Fruit fly (Drosophila melanogaster) whole organism, embryonic: ENCODE data around the gene Gr61a.

Source experiments
- Bgb ChIP-seq: fragments of 200-800 bp; sonication (Bioruptor generic); IDR thresholded peaks from 2 replicates; pipeline ENCODE4 v1.3.6; 2022; ENCODE audit warnings: missing biosample characterization, missing genetic modification characterization; ENCODE audit not compliant: partially characterized antibody
- CG10959 ChIP-seq: fragments of 200-800 bp; sonication (Bioruptor generic); IDR thresholded peaks from 2 replicates; pipeline ENCODE4 v1.3.6; 2022; ENCODE audit warnings: missing biosample characterization, missing genetic modification characterization
- CG12236 ChIP-seq: fragments of 200-800 bp; sonication (Bioruptor generic); optimal IDR thresholded peaks from 2 replicates; lab custom pipeline; 2016; ENCODE audit warnings: missing biosample characterization, missing genetic modification characterization
- CG12769 ChIP-seq: fragments of 200-800 bp; sonication (Bioruptor generic); optimal IDR thresholded peaks from 2 replicates; lab custom pipeline; 2019; ENCODE audit warnings: missing biosample characterization, mild to moderate bottlenecking, missing genetic modification characterization, moderate library complexity
- CG12942 ChIP-seq: fragments of 200-800 bp; sonication (Bioruptor generic); optimal IDR thresholded peaks from 3 replicates; lab custom pipeline; 2016; ENCODE audit warnings: missing biosample characterization, missing genetic modification characterization
- CG14710 ChIP-seq: fragments of 200-800 bp; sonication (Bioruptor generic); optimal IDR thresholded peaks from 3 replicates; lab custom pipeline; 2019; ENCODE audit warnings: missing biosample characterization, mild to moderate bottlenecking, missing genetic modification characterization, moderate library complexity
- CG15601 ChIP-seq: fragments of 200-800 bp; sonication (Bioruptor generic); optimal IDR thresholded peaks from 3 replicates; lab custom pipeline; 2019; ENCODE audit warnings: missing biosample characterization, mild to moderate bottlenecking, missing genetic modification characterization, moderate library complexity
- CG16779 ChIP-seq: fragments of 200-800 bp; sonication (Bioruptor generic); IDR thresholded peaks from 2 replicates; pipeline ENCODE4 v1.3.6; 2022; ENCODE audit warnings: missing biosample characterization, missing genetic modification characterization
- CG17912 ChIP-seq: fragments of 200-800 bp; sonication (Bioruptor generic); optimal IDR thresholded peaks from 2 replicates; lab custom pipeline; 2018; ENCODE audit warnings: missing biosample characterization, mild to moderate bottlenecking, missing genetic modification characterization
- CG18262 ChIP-seq: fragments of 200-800 bp; optimal IDR thresholded peaks from 3 replicates; lab custom pipeline; 2019; ENCODE audit warnings: missing biosample characterization, mild to moderate bottlenecking, missing genetic modification characterization, moderate library complexity
- CG2678 ChIP-seq: fragments of 200-800 bp; sonication (Bioruptor generic); optimal IDR thresholded peaks from 3 replicates; lab custom pipeline; 2019; ENCODE audit warnings: missing biosample characterization, mild to moderate bottlenecking, missing genetic modification characterization, moderate library complexity
- CG2712 ChIP-seq: fragments of 200-800 bp; optimal IDR thresholded peaks from 3 replicates; lab custom pipeline; 2019; ENCODE audit warnings: missing biosample characterization, mild to moderate bottlenecking, missing genetic modification characterization, moderate library complexity
- CG31388 ChIP-seq: fragments of 200-800 bp; sonication (Bioruptor generic); optimal IDR thresholded peaks from 2 replicates; lab custom pipeline; 2016; ENCODE audit warnings: missing biosample characterization, missing genetic modification characterization
- CG31441 ChIP-seq: fragments of 200-800 bp; sonication (Bioruptor generic); IDR thresholded peaks from 2 replicates; pipeline ENCODE4 v1.3.6; 2022; ENCODE audit warnings: missing biosample characterization, missing genetic modification characterization
- CG3281 ChIP-seq: fragments of 200-800 bp; sonication (Bioruptor generic); optimal IDR thresholded peaks from 3 replicates; lab custom pipeline; 2017; ENCODE audit warnings: missing biosample characterization, mild to moderate bottlenecking, missing genetic modification characterization
- CG3995 ChIP-seq: fragments of 200-800 bp; sonication (Bioruptor generic); optimal IDR thresholded peaks from 3 replicates; lab custom pipeline; 2016; ENCODE audit warnings: missing biosample characterization, missing genetic modification characterization
- CG4328 ChIP-seq: fragments of 200-800 bp; sonication (Bioruptor generic); optimal IDR thresholded peaks from 3 replicates; lab custom pipeline; 2017; ENCODE audit warnings: missing biosample characterization, missing genetic modification reagents, missing genetic modification characterization
- CG7786 ChIP-seq: fragments of 200-800 bp; sonication (Bioruptor generic); optimal IDR thresholded peaks from 2 replicates; lab custom pipeline; 2016; ENCODE audit warnings: missing biosample characterization, missing genetic modification characterization
- CG7839 ChIP-seq: fragments of 200-800 bp; sonication (Bioruptor generic); optimal IDR thresholded peaks from 3 replicates; lab custom pipeline; 2018; ENCODE audit warnings: missing biosample characterization, mild to moderate bottlenecking, missing genetic modification characterization, moderate library complexity
- CG8089 ChIP-seq: fragments of 200-800 bp; sonication (Bioruptor generic); optimal IDR thresholded peaks from 3 replicates; lab custom pipeline; 2016; ENCODE audit warnings: missing biosample characterization, missing genetic modification characterization
- CG8924 ChIP-seq: fragments of 200-800 bp; optimal IDR thresholded peaks from 3 replicates; lab custom pipeline; 2019; ENCODE audit warnings: missing biosample characterization, mild to moderate bottlenecking, missing genetic modification characterization, moderate library complexity
- CrebB ChIP-seq: fragments of 200-800 bp; sonication (Bioruptor generic); optimal IDR thresholded peaks from 3 replicates; lab custom pipeline; 2018; ENCODE audit warnings: missing biosample characterization, mild to moderate bottlenecking, missing genetic modification characterization
- Dip2 ChIP-seq: fragments of 200-800 bp; sonication (Bioruptor generic); IDR thresholded peaks from 2 replicates; pipeline ENCODE4 v1.3.6; 2022; ENCODE audit warnings: missing biosample characterization, missing genetic modification characterization
- Doc2 ChIP-seq: fragments of 200-800 bp; sonication (Bioruptor generic); IDR thresholded peaks from 2 replicates; pipeline ENCODE4 v1.3.6; 2022; ENCODE audit warnings: missing biosample characterization, missing genetic modification characterization
- ERR ChIP-seq: fragments of 200-800 bp; sonication (Bioruptor generic); optimal IDR thresholded peaks from 2 replicates; lab custom pipeline; 2016; ENCODE audit warnings: missing biosample characterization, missing genetic modification characterization
- Gsc ChIP-seq: fragments of 200-800 bp; sonication (Bioruptor generic); IDR thresholded peaks from 2 replicates; pipeline ENCODE4 v1.3.6; 2022; ENCODE audit warnings: missing biosample characterization, missing genetic modification characterization
- Gug ChIP-seq: fragments of 200-800 bp; sonication (Bioruptor generic); IDR thresholded peaks from 4 replicates; pipeline ENCODE4 v1.3.6; 2022; ENCODE audit warnings: missing biosample characterization, missing genetic modification characterization
- HHEX ChIP-seq: fragments of 200-800 bp; sonication (Bioruptor generic); optimal IDR thresholded peaks from 3 replicates; lab custom pipeline; 2017; ENCODE audit warnings: missing biosample characterization, mild to moderate bottlenecking, missing genetic modification characterization, missing genetic modification reagents
- Nf-YC ChIP-seq: fragments of 200-800 bp; optimal IDR thresholded peaks from 3 replicates; lab custom pipeline; 2019; ENCODE audit warnings: missing biosample characterization, mild to moderate bottlenecking, missing genetic modification characterization, moderate library complexity
- Optix ChIP-seq: fragments of 200-800 bp; sonication (Bioruptor generic); IDR thresholded peaks from 3 replicates; pipeline ENCODE4 v1.3.6; 2022; ENCODE audit warnings: missing biosample characterization, missing genetic modification characterization
- Sox102F ChIP-seq: fragments of 200-800 bp; sonication (Bioruptor generic); optimal IDR thresholded peaks from 2 replicates; lab custom pipeline; 2018; ENCODE audit warnings: missing biosample characterization, mild to moderate bottlenecking, missing genetic modification characterization, moderate library complexity
- Taf1 ChIP-seq: fragments of 200-800 bp; sonication (Bioruptor generic); IDR thresholded peaks from 2 replicates; pipeline ENCODE4 v1.3.6; 2022; ENCODE audit warnings: missing biosample characterization, missing genetic modification characterization
- aop ChIP-seq: fragments of 200-800 bp; sonication (Bioruptor generic); IDR thresholded peaks from 2 replicates; pipeline ENCODE4 v1.3.6; 2022; ENCODE audit warnings: missing biosample characterization, missing genetic modification characterization
- chm ChIP-seq: fragments of 200-800 bp; sonication (Bioruptor generic); IDR thresholded peaks from 2 replicates; pipeline ENCODE4 v1.3.6; 2022; ENCODE audit warnings: missing biosample characterization, missing genetic modification characterization
- chn ChIP-seq: fragments of 200-800 bp; sonication (Bioruptor generic); optimal IDR thresholded peaks from 2 replicates; lab custom pipeline; 2016; ENCODE audit warnings: missing biosample characterization, missing genetic modification characterization
- exex ChIP-seq: fragments of 200-800 bp; sonication (Bioruptor generic); optimal IDR thresholded peaks from 4 replicates; lab custom pipeline; 2018; ENCODE audit warnings: missing biosample characterization, mild to moderate bottlenecking, missing genetic modification characterization, moderate library complexity
- eyg ChIP-seq: fragments of 200-800 bp; sonication (Bioruptor generic); optimal IDR thresholded peaks from 3 replicates; lab custom pipeline; 2016; ENCODE audit warnings: missing biosample characterization, missing genetic modification characterization
- kah ChIP-seq: fragments of 200-800 bp; sonication (Bioruptor generic); optimal IDR thresholded peaks from 2 replicates; lab custom pipeline; 2018; ENCODE audit warnings: missing biosample characterization, mild to moderate bottlenecking, missing genetic modification characterization
- kni ChIP-seq: fragments of 200-800 bp; sonication (Bioruptor generic); optimal IDR thresholded peaks from 3 replicates; lab custom pipeline; 2017; ENCODE audit warnings: mild to moderate bottlenecking, missing biosample characterization, missing genetic modification reagents, missing genetic modification characterization
- lov ChIP-seq, 2 experiments: fragments of 200-800 bp in 1 of 2; fragments of >200 bp in 1 of 2; sonication (Bioruptor generic) in 1 of 2; IDR thresholded peaks in 1 of 2; optimal IDR thresholded peaks in 1 of 2; 2 replicates in 1 of 2; 3 replicates in 1 of 2; pipeline versions ENCODE4 v1.3.6 to Lab custom; 2017 to 2022; ENCODE audit warnings: missing biosample characterization in 1 of 2, missing genetic modification characterization in 1 of 2
- nmo ChIP-seq: fragments of 200-800 bp; sonication (Bioruptor generic); optimal IDR thresholded peaks from 2 replicates; lab custom pipeline; 2018; ENCODE audit warnings: missing biosample characterization, mild to moderate bottlenecking, missing genetic modification characterization, moderate library complexity
- nom ChIP-seq: fragments of 200-800 bp; sonication (Bioruptor generic); optimal IDR thresholded peaks from 2 replicates; lab custom pipeline; 2017; ENCODE audit warnings: missing biosample characterization, missing genetic modification characterization, mild to moderate bottlenecking, moderate library complexity, missing genetic modification reagents
- oc ChIP-seq: fragments of 200-800 bp; sonication (Bioruptor generic); optimal IDR thresholded peaks from 2 replicates; lab custom pipeline; 2018; ENCODE audit warnings: missing biosample characterization, mild to moderate bottlenecking, missing genetic modification characterization, moderate library complexity
- pzg ChIP-seq: fragments of 200-800 bp; sonication (Bioruptor generic); optimal IDR thresholded peaks from 3 replicates; lab custom pipeline; 2018; ENCODE audit warnings: missing biosample characterization, mild to moderate bottlenecking, missing genetic modification characterization, moderate library complexity
- salm ChIP-seq: fragments of 200-800 bp; sonication (Bioruptor generic); optimal IDR thresholded peaks from 2 replicates; lab custom pipeline; 2018; ENCODE audit warnings: missing biosample characterization, mild to moderate bottlenecking, missing genetic modification characterization
- sd ChIP-seq: fragments of 200-800 bp; sonication (Bioruptor generic); optimal IDR thresholded peaks from 3 replicates; lab custom pipeline; 2018; ENCODE audit warnings: missing biosample characterization, mild to moderate bottlenecking, missing genetic modification characterization, moderate library complexity
- sens ChIP-seq: fragments of 200-800 bp; sonication (Bioruptor generic); peaks from one replicate; lab custom pipeline; 2016; ENCODE audit warnings: missing biosample characterization, missing genetic modification characterization
- tgo ChIP-seq: fragments of 200-800 bp; sonication (Bioruptor generic); IDR thresholded peaks from 3 replicates; pipeline ENCODE4 v1.3.6; 2022; ENCODE audit warnings: missing biosample characterization, missing genetic modification characterization
- vvl ChIP-seq: fragments of 200-800 bp; sonication (Bioruptor generic); IDR thresholded peaks from 2 replicates; pipeline ENCODE4 v1.3.6; 2022; ENCODE audit warnings: missing biosample characterization, missing genetic modification characterization
- zfh2 ChIP-seq: fragments of 200-800 bp; sonication (Bioruptor generic); optimal IDR thresholded peaks from 2 replicates; lab custom pipeline; 2016; ENCODE audit warnings: missing biosample characterization, missing genetic modification characterization

The Gr61a gene

DNA sequence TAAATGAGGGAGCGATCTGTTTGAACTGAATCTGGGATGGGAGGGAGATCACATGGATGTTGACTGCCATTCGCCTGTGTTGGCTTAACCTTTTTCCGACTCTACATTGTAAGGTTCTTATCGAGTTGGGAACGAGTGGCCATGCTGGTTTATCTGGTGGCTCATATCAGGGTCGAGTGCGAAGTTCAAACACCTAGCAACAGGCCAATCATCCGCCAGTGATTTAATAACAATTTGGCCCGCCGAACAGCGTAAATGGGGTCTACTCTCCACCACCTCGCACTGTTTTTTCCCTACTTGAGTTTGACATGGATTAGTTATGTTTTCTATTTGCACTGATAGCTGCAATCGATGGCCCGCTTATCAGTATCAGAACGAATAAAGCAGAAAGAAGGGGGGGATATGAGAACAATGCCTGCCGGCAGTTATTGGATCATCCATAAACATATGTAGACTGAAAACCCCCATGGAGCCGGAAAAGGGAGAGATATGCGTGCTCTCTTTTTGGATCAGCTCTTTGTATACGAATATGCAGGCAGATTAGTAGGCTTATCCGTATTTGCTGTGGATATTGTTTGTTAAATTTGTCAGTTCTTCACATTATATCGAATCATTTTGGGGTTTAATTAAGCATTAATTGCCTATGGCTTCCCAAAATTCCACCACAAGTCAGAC, 46.3 kb downstream of the Gr61a start (continued):
- TF ChIP-seq CG12942 (GFP tag; lab: Kevin White, UChicago) (no peak), tgo (no peak), Doc2 (no peak), CG18262 (peak; percentile 11), CG17912 (no peak), CG10959 (GFP tag; lab: Robert Waterston, UW) (no peak), kah (GFP tag; lab: Kevin White, UChicago) (no peak), Sox102F (GFP tag; lab: Kevin White, UChicago) (no peak), Gug (no peak), CG2712 (tag; lab: Kevin White, UChicago) (no peak), CG4328 (GFP tag; lab: Kevin White, UChicago) (no peak), CG8924 (tag; lab: Kevin White, UChicago) (no peak), Dip2 (no peak), sens (peak; percentile 75), CG7786 (GFP tag; lab: Kevin White, UChicago) (no peak), chn (GFP tag; lab: Kevin White, UChicago) (no peak), nom (peak; percentile 16), CG31441 (GFP tag; lab: Robert Waterston, UW) (no peak), aop (GFP tag; lab: Robert Waterston, UW) (no peak), oc (tag; lab: Kevin White, UChicago) (no peak), zfh2 (GFP tag; lab: Kevin White, UChicago) (no peak), CG14710 (tag; lab: Kevin White, UChicago) (no peak), CrebB (tag; lab: Kevin White, UChicago) (no peak), CG15601 (tag; lab: Kevin White, UChicago) (no peak), CG2678 (tag; lab: Kevin White, UChicago) (peak; percentile 14), exex (tag; lab: Kevin White, UChicago) (peak; percentile 95), lov (optimal IDR thresholded peaks at IDR 0.05; lab: Kevin White, UChicago) (no peak), lov (GFP tag; IDR thresholded peaks at IDR 0.05; lab: Robert Waterston, UW) (no peak), HHEX (GFP tag; lab: Kevin White, UChicago) (no peak), vvl (GFP tag; lab: Robert Waterston, UW) (0 out of 2 replicates have a peak, but pooled peaks have one; percentile 9), Taf1 (GFP tag; lab: Robert Waterston, UW) (no peak), chm (GFP tag; lab: Robert Waterston, UW) (no peak), nmo (GFP tag; lab: Kevin White, UChicago) (no peak), eyg (no peak), CG12236 (GFP tag; lab: Kevin White, UChicago) (no peak), kni (peak; percentile 9), Nf-YC (tag; lab: Kevin White, UChicago) (no peak), CG7839 (tag; lab: Kevin White, UChicago) (no peak), Optix (GFP tag; lab: Robert Waterston, UW) (no peak), salm (peak; percentile 34), CG3281 (GFP tag; lab: Kevin White, UChicago) (no peak), CG12769 (tag; lab: Kevin White, UChicago) (peak; percentile 16), Bgb (GFP tag; lab: Robert Waterston, UW) (no peak), pzg (GFP tag; lab: Kevin White, UChicago) (no peak), CG16779 (GFP tag; lab: Robert Waterston, UW) (no peak), ERR (no peak), CG8089 (no peak), CG31388 (no peak), Gsc (GFP tag; lab: Robert Waterston, UW) (no peak), CG3995 (GFP tag; lab: Kevin White, UChicago) (no peak), sd (peak; percentile 31)
